Worm (Caenorhabditis elegans): ENCODE results near the gene M02E1.1.

M02E1.1 gene

DNA sequence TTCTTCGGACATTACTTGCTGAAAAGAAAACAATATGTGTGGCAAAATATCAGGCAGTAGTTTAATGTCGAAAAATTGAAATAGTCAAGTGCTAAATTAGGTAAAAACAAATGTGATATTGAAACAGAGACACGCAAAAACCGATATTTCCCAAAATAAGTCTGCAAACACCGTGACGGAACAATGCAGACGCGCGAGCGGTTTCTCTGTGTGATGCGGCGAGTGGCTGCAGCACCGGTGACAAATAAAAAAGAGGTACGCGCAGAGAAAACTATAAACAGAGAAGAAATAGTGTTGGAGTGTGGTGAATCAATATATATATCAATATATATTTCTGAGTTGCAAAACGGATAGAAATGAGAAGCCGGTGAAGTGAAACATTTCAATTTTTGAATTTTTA, 56.8 kb downstream of the M02E1.1 start, which contains the start of gene ife-2:
Gene ife-2, minus strand, starts transcription at position 18 of the 400 bp plus-strand sequence.
- no peak for TF ChIP-seq T26A5.8 (tag; optimal IDR thresholded peaks at IDR 0.05)
- peak; percentile 72 for TF ChIP-seq lin-40 (tag; optimal IDR thresholded peaks at IDR 0.05)
- no peak for TF ChIP-seq B0035.1 (tag; optimal IDR thresholded peaks at IDR 0.05)
- TF ChIP-seq dox-1 (GFP tag; IDR thresholded peaks at IDR 0.05) = peak; percentile 50; the same call in 1 of the 2 replicates
- no peak for TF ChIP-seq madf-3 (GFP tag; IDR thresholded peaks at IDR 0.05)
- no peak for TF ChIP-seq aptf-3 (GFP tag; IDR thresholded peaks at IDR 0.05)
- peak; percentile 14 for TF ChIP-seq K12H6.12 (tag; optimal IDR thresholded peaks at IDR 0.05)
- no peak for TF ChIP-seq dpl-1 (GFP tag; optimal IDR thresholded peaks at IDR 0.05)
- TF ChIP-seq nhr-80 (tag; optimal IDR thresholded peaks at IDR 0.05) = peak; percentile 43
- TF ChIP-seq ceh-40 (GFP tag; IDR thresholded peaks at IDR 0.05) = no peak
- no peak for TF ChIP-seq B0019.2 (GFP tag; conservative IDR thresholded peaks at IDR 0.05)
- peak; percentile 47; the same call in 1 of the 2 replicates for TF ChIP-seq mcd-1 (GFP tag; IDR thresholded peaks at IDR 0.05)
- TF ChIP-seq madf-8 (GFP tag; conservative IDR thresholded peaks at IDR 0.05) = no peak
- no peak for TF ChIP-seq zfh-2 (GFP tag; conservative IDR thresholded peaks at IDR 0.05)
- TF ChIP-seq hmg-1.2 (GFP tag; IDR thresholded peaks at IDR 0.05) = 0 out of 2 replicates have a peak, but pooled peaks have one; percentile 15
- 0 out of 2 replicates have a peak, but pooled peaks have one; percentile 61 for TF ChIP-seq nfyb-1 (GFP tag; IDR thresholded peaks at IDR 0.05)
- peak in 1 of 3 experiments; percentile 48 for TF ChIP-seq lin-35 (GFP tag; optimal IDR thresholded peaks at IDR 0.05)
- no peak for TF ChIP-seq dpff-1 (tag; optimal IDR thresholded peaks at IDR 0.05)
- no peak for TF ChIP-seq mel-28 (tag; optimal IDR thresholded peaks at IDR 0.05; ENCODE audit: borderline replicate concordance)
- TF ChIP-seq athp-1 (tag; optimal IDR thresholded peaks at IDR 0.05) = no peak
- TF ChIP-seq F23B12.7 (tag; optimal IDR thresholded peaks at IDR 0.05; ENCODE audit: insufficient read depth) = peak; percentile 11
- peak; percentile 53 to 74 for TF ChIP-seq let-607 (tag; optimal IDR thresholded peaks at IDR 0.05)
- TF ChIP-seq hrde-1 (tag; optimal IDR thresholded peaks at IDR 0.05; ENCODE audit: borderline replicate concordance) = no peak
- TF ChIP-seq Y53G8AR.9 (GFP tag; conservative IDR thresholded peaks at IDR 0.05) = no peak
- no peak for TF ChIP-seq somi-1 (GFP tag; optimal IDR thresholded peaks at IDR 0.05)
- peak; percentile 37; the same call in 1 of the 2 replicates for TF ChIP-seq rcor-1 (GFP tag; IDR thresholded peaks at IDR 0.05)
- peak; percentile 75 for TF ChIP-seq ZK185.1 (tag; optimal IDR thresholded peaks at IDR 0.05; ENCODE audit: poor library complexity, severe bottlenecking)
- no peak for TF ChIP-seq snpc-4 (GFP tag; optimal IDR thresholded peaks at IDR 0.05)
- TF ChIP-seq snpc-4 (tag; optimal IDR thresholded peaks at IDR 0.05) = peak in 2 of 4 experiments; percentile 20 to 55

Measured in whole organism, young adult.